Worm (Caenorhabditis elegans) whole organism, late embryonic: ENCODE measurements around the gene elpc-4.

Experiments
- C38D4.7 ChIP-seq: fragments of 200-800 bp; sonication (Bioruptor generic); optimal IDR thresholded peaks from 2 replicates; lab custom pipeline; 2018; ENCODE audit warnings: mild to moderate bottlenecking, missing genetic modification characterization, moderate library complexity, missing compliant biosample characterization
- K09A11.1 ChIP-seq: sonication (generic microtip); optimal IDR thresholded peaks from 2 replicates; lab custom pipeline; 2017; ENCODE audit warnings: antibody characterized with exemption, mild to moderate bottlenecking, missing genetic modification characterization, missing compliant biosample characterization; ENCODE audit not compliant: insufficient read depth
- ahr-1 ChIP-seq: sonication (generic microtip); optimal IDR thresholded peaks from 2 replicates; lab custom pipeline; 2016; ENCODE audit warnings: missing genetic modification characterization, missing compliant biosample characterization
- ceh-2 ChIP-seq: sonication (generic microtip); optimal IDR thresholded peaks from 2 replicates; lab custom pipeline; 2016; ENCODE audit warnings: missing genotype, missing genetic modification characterization, missing compliant biosample characterization
- ceh-31 ChIP-seq: sonication (generic microtip); optimal IDR thresholded peaks from 2 replicates; lab custom pipeline; 2016; ENCODE audit warnings: missing genetic modification characterization, missing compliant biosample characterization
- ceh-34 ChIP-seq: sonication (generic microtip); optimal IDR thresholded peaks from 2 replicates; lab custom pipeline; 2016; ENCODE audit warnings: mild to moderate bottlenecking, missing genetic modification characterization, missing compliant biosample characterization
- ceh-45 ChIP-seq: fragments of 200-800 bp; sonication (Bioruptor generic); IDR thresholded peaks from 2 replicates; pipeline ENCODE4 v1.3.6; 2022; ENCODE audit warnings: missing genetic modification reagents, missing genetic modification characterization, missing compliant biosample characterization
- ceh-48 ChIP-seq: sonication (generic microtip); optimal IDR thresholded peaks from 2 replicates; lab custom pipeline; 2016; ENCODE audit warnings: missing genetic modification characterization, inconsistent platforms, missing compliant biosample characterization
- ceh-9 ChIP-seq: sonication (generic microtip); optimal IDR thresholded peaks from 2 replicates; lab custom pipeline; 2016; ENCODE audit warnings: mild to moderate bottlenecking, missing genetic modification characterization, inconsistent platforms, missing compliant biosample characterization
- che-1 ChIP-seq: sonication (generic microtip); optimal IDR thresholded peaks from 2 replicates; lab custom pipeline; 2016; ENCODE audit warnings: mild to moderate bottlenecking, missing genetic modification characterization, missing compliant biosample characterization
- dmd-4 ChIP-seq: sonication (generic microtip); optimal IDR thresholded peaks from 2 replicates; lab custom pipeline; 2016; ENCODE audit warnings: borderline replicate concordance, missing genetic modification characterization, missing compliant biosample characterization
- ets-4 ChIP-seq: sonication (generic microtip); optimal IDR thresholded peaks from 2 replicates; lab custom pipeline; 2016; ENCODE audit warnings: missing genetic modification characterization, missing compliant biosample characterization
- fax-1 ChIP-seq: sonication (generic microtip); optimal IDR thresholded peaks from 2 replicates; lab custom pipeline; 2016; ENCODE audit warnings: missing genotype, missing genetic modification characterization, missing compliant biosample characterization
- fkh-10 ChIP-seq: fragments of 150-350 bp; optimal IDR thresholded peaks from 2 replicates; lab custom pipeline; 2014; ENCODE audit warnings: missing biosample characterization, missing genetic modification reagents, missing genetic modification characterization
- gmeb-2 ChIP-seq: sonication (generic microtip); optimal IDR thresholded peaks from 2 replicates; lab custom pipeline; 2016; ENCODE audit warnings: missing genetic modification characterization, inconsistent platforms, missing compliant biosample characterization
- hlh-13 ChIP-seq: fragments of 200-800 bp; sonication (Bioruptor generic); optimal IDR thresholded peaks from 2 replicates; lab custom pipeline; 2018; ENCODE audit warnings: mild to moderate bottlenecking, missing genetic modification characterization, missing compliant biosample characterization
- hlh-6 ChIP-seq: sonication (generic microtip); optimal IDR thresholded peaks from 2 replicates; lab custom pipeline; 2016; ENCODE audit warnings: missing genotype, missing genetic modification characterization, missing compliant biosample characterization
- hlh-8 ChIP-seq: sonication (generic microtip); optimal IDR thresholded peaks from 2 replicates; lab custom pipeline; 2016; ENCODE audit warnings: missing genotype, missing genetic modification characterization, missing compliant biosample characterization
- lin-11 ChIP-seq: fragments of 200-800 bp; sonication (Bioruptor generic); optimal IDR thresholded peaks from 2 replicates; lab custom pipeline; 2018; ENCODE audit warnings: mild to moderate bottlenecking, missing genetic modification characterization, missing compliant biosample characterization
- madf-2 ChIP-seq: sonication (generic microtip); optimal IDR thresholded peaks from 2 replicates; lab custom pipeline; 2017; ENCODE audit warnings: missing genetic modification characterization, missing compliant biosample characterization
- mec-3 ChIP-seq: sonication (generic microtip); optimal IDR thresholded peaks from 2 replicates; lab custom pipeline; 2016; ENCODE audit warnings: borderline replicate concordance, missing genetic modification characterization, missing compliant biosample characterization
- nfya-1 ChIP-seq: sonication (generic microtip); optimal IDR thresholded peaks from 2 replicates; lab custom pipeline; 2017; ENCODE audit warnings: missing genetic modification characterization, mild to moderate bottlenecking, missing compliant biosample characterization, antibody characterized with exemption, moderate library complexity
- odd-2 ChIP-seq: sonication (generic microtip); optimal IDR thresholded peaks from 2 replicates; lab custom pipeline; 2017; ENCODE audit warnings: antibody characterized with exemption, mild to moderate bottlenecking, missing genetic modification characterization, missing compliant biosample characterization
- pag-3 ChIP-seq: sonication (generic microtip); optimal IDR thresholded peaks from 2 replicates; lab custom pipeline; 2016; ENCODE audit warnings: missing compliant biosample characterization, missing genetic modification characterization, borderline replicate concordance
- pat-9 ChIP-seq: fragments of 200-800 bp; sonication (Bioruptor generic); optimal IDR thresholded peaks from 2 replicates; lab custom pipeline; 2018; ENCODE audit warnings: mild to moderate bottlenecking, missing genetic modification characterization, moderate library complexity, missing compliant biosample characterization
- pha-4 ChIP-seq: fragments of 150-350 bp; optimal IDR thresholded peaks from 2 replicates; lab custom pipeline; 2018; ENCODE audit warnings: missing biosample characterization, missing genetic modification reagents, missing genetic modification characterization
- pros-1 ChIP-seq: fragments of 150-350 bp; optimal IDR thresholded peaks from 2 replicates; lab custom pipeline; 2014; ENCODE audit warnings: missing biosample characterization, missing genetic modification reagents, missing genetic modification characterization
- ref-2 ChIP-seq: sonication (generic microtip); optimal IDR thresholded peaks from 2 replicates; lab custom pipeline; 2016; ENCODE audit warnings: missing genetic modification characterization, missing compliant biosample characterization
- sox-4 ChIP-seq: sonication (generic microtip); optimal IDR thresholded peaks from 2 replicates; lab custom pipeline; 2017; ENCODE audit warnings: mild to moderate bottlenecking, missing genetic modification characterization, inconsistent platforms, missing compliant biosample characterization
- tbx-2 ChIP-seq: sonication (generic microtip); optimal IDR thresholded peaks from 2 replicates; lab custom pipeline; 2016; ENCODE audit warnings: missing genetic modification characterization, missing compliant biosample characterization
- unc-3 ChIP-seq, 2 experiments: fragments of 200-800 bp in 1 of 2; sonication (Bioruptor generic) in 1 of 2; sonication (generic microtip) in 1 of 2; conservative IDR thresholded peaks in 1 of 2; optimal IDR thresholded peaks in 1 of 2; 2 replicates each; pipeline versions ENCODE4 v1.3.6 to Lab custom; 2016 to 2022; ENCODE audit warnings: missing compliant biosample characterization in 2 of 2, missing genetic modification characterization in 2 of 2, missing genetic modification reagents in 1 of 2
- unc-42 ChIP-seq: sonication (generic microtip); optimal IDR thresholded peaks from 2 replicates; lab custom pipeline; 2016; ENCODE audit warnings: missing genotype, missing genetic modification characterization, missing compliant biosample characterization
- unc-55 ChIP-seq: sonication (generic microtip); optimal IDR thresholded peaks from 2 replicates; lab custom pipeline; 2017; ENCODE audit warnings: missing biosample characterization, missing genetic modification reagents, missing genetic modification characterization
- ztf-16 ChIP-seq: sonication (generic microtip); optimal IDR thresholded peaks from 2 replicates; lab custom pipeline; 2017; ENCODE audit warnings: missing genetic modification characterization, missing compliant biosample characterization

The elpc-4 gene

ce11 chrIV:8042897-8043296 lies 26.1 kb downstream of the elpc-4 start:
- no peak for TF ChIP-seq hlh-8 (tag; lab: Kevin White, UChicago)
- TF ChIP-seq tbx-2: no peak
- no peak for TF ChIP-seq mec-3 (tag; lab: Kevin White, UChicago)
- no peak for TF ChIP-seq fax-1
- TF ChIP-seq K09A11.1 (tag; lab: Kevin White, UChicago): no peak
- TF ChIP-seq fkh-10 (GFP tag; lab: Kevin White, UChicago): no peak
- TF ChIP-seq unc-42 (tag; lab: Kevin White, UChicago): no peak
- no peak for TF ChIP-seq ets-4
- no peak for TF ChIP-seq pat-9 (tag; lab: Kevin White, UChicago)
- TF ChIP-seq ztf-16 (tag; lab: Kevin White, UChicago): no peak
- TF ChIP-seq ceh-9 (tag; lab: Kevin White, UChicago): no peak
- TF ChIP-seq unc-55 (GFP tag; lab: Kevin White, UChicago): no peak
- no peak for TF ChIP-seq madf-2 (tag; lab: Kevin White, UChicago)
- no peak for TF ChIP-seq gmeb-2 (tag; lab: Kevin White, UChicago)
- no peak for TF ChIP-seq ceh-45
- no peak for TF ChIP-seq odd-2 (tag; lab: Kevin White, UChicago)

- no peak for TF ChIP-seq C38D4.7 (GFP tag; lab: Kevin White, UChicago)
- no peak for TF ChIP-seq nfya-1 (tag; lab: Kevin White, UChicago)
- no peak for TF ChIP-seq dmd-4 (tag; lab: Kevin White, UChicago)
- no peak for TF ChIP-seq pros-1
- no peak for TF ChIP-seq ceh-2 (tag; lab: Kevin White, UChicago)
- TF ChIP-seq pag-3 (tag; lab: Kevin White, UChicago): no peak
- no peak for TF ChIP-seq ceh-9 (tag; lab: Kevin White, UChicago)
- no peak for TF ChIP-seq che-1 (tag; lab: Kevin White, UChicago)
- TF ChIP-seq unc-3 (GFP tag; conservative IDR thresholded peaks at IDR 0.05; lab: Robert Waterston, UW): no peak
- TF ChIP-seq unc-3 (tag; optimal IDR thresholded peaks at IDR 0.05; lab: Kevin White, UChicago): no peak
Observed at ce11 chrIV:8043722-8044121, 26.9 kb downstream of the elpc-4 start.

ce11 chrIV:8044574-8044973 lies 27.8 kb downstream of the elpc-4 start, which contains the start of gene nhr-258:
nhr-258 (plus strand) TSS chrIV:8044938.
- no peak for TF ChIP-seq K09A11.1 (tag; lab: Kevin White, UChicago)
- no peak for TF ChIP-seq ceh-2 (tag; lab: Kevin White, UChicago)
- TF ChIP-seq ceh-48 (tag; lab: Kevin White, UChicago): no peak
- TF ChIP-seq ref-2 (tag; lab: Kevin White, UChicago): no peak
- TF ChIP-seq hlh-13 (GFP tag; lab: Kevin White, UChicago): no peak
- no peak for TF ChIP-seq pha-4
- TF ChIP-seq lin-11 (tag; lab: Kevin White, UChicago): no peak
- no peak for TF ChIP-seq pros-1

- TF ChIP-seq ceh-34 (tag; lab: Kevin White, UChicago) (peak; percentile 91), lin-11 (tag; lab: Kevin White, UChicago) (no peak), ztf-16 (tag; lab: Kevin White, UChicago) (no peak)
- TF ChIP-seq, all 69 proteins: peak for 1
Observed at ce11 chrIV:8048083-8048482, 31.3 kb downstream of the elpc-4 start.

ce11 chrIV:8052694-8053093 lies 35.9 kb downstream of the elpc-4 start:
- no peak for TF ChIP-seq ahr-1 (tag; lab: Kevin White, UChicago)
- no peak for TF ChIP-seq hlh-6 (tag; lab: Kevin White, UChicago)
- no peak for TF ChIP-seq C38D4.7 (GFP tag; lab: Kevin White, UChicago)
- no peak for TF ChIP-seq K09A11.1 (tag; lab: Kevin White, UChicago)
- no peak for TF ChIP-seq fkh-10 (GFP tag; lab: Kevin White, UChicago)
- peak; percentile 69 for TF ChIP-seq unc-42 (tag; lab: Kevin White, UChicago)
- TF ChIP-seq ceh-31 (tag; lab: Kevin White, UChicago): peak; percentile 28
- no peak for TF ChIP-seq sox-4 (tag; lab: Kevin White, UChicago)
- no peak for TF ChIP-seq tbx-2
- TF ChIP-seq, all 69 proteins: peak for 2
